Fruit fly (Drosophila melanogaster): Measurements from ENCODE around the gene gzl.

Gene gzl

DNA sequence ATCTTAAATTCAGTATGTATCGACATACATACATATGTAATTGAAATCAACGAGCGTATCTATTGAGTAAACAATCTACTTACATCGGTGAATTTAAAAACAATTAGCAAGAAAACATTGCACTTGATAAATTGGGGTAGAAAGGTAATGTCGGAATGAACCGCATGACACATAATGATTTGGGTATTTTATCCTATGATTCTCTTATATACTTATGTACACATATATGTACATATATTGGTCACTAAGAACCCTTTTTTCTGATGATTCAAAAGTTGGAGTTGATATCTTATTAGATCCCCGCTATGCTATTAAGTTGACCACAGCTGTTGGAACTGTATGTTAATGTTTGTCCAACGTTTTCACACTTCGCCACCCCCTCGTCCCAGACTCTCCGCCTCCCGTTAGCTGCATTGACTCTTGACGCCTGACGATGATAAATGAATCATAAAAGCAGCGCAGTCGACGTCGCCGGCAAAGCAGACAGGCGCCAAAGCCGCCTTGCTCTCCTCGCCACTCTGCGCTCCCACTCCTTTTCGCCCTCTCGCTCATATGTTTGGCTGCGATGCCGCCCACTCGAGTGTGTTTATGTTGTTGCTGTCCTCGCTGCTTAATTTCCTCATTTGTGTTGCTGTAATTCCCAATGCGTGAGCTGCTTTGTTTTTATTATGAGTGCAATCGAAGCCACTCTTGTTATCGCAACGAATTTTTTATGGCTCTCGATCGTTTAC is 29.7 kb upstream of the gzl start (continued):
- TF ChIP-seq ap (GFP tag; IDR thresholded peaks at IDR 0.05) (0 out of 2 replicates have a peak, but pooled peaks have one; percentile 29), otp (GFP tag; IDR thresholded peaks at IDR 0.05) (0 out of 3 replicates have a peak, but pooled peaks have one; percentile 9), CG4820 (GFP tag; optimal IDR thresholded peaks at IDR 0.05) (peak; percentile 45), zfh1 (GFP tag; IDR thresholded peaks at IDR 0.05) (0 out of 3 replicates have a peak, but pooled peaks have one; percentile 44), CG16815 (GFP tag; optimal IDR thresholded peaks at IDR 0.05) (peak; percentile 32), row (GFP tag; IDR thresholded peaks at IDR 0.05) (peak; percentile 44), dmrt99B (tag; optimal IDR thresholded peaks at IDR 0.05) (peak; percentile 70), sc (optimal IDR thresholded peaks at IDR 0.05) (no peak), sc (GFP tag; optimal IDR thresholded peaks at IDR 0.05) (peak; percentile 9), CG30403 (GFP tag; optimal IDR thresholded peaks at IDR 0.05) (peak; percentile 52), CG4854 (GFP tag; optimal IDR thresholded peaks at IDR 0.05) (no peak), pros (GFP tag; optimal IDR thresholded peaks at IDR 0.05) (peak; percentile 45), CG4360 (GFP tag; IDR thresholded peaks at IDR 0.05) (peak; percentile 76)

DNA sequence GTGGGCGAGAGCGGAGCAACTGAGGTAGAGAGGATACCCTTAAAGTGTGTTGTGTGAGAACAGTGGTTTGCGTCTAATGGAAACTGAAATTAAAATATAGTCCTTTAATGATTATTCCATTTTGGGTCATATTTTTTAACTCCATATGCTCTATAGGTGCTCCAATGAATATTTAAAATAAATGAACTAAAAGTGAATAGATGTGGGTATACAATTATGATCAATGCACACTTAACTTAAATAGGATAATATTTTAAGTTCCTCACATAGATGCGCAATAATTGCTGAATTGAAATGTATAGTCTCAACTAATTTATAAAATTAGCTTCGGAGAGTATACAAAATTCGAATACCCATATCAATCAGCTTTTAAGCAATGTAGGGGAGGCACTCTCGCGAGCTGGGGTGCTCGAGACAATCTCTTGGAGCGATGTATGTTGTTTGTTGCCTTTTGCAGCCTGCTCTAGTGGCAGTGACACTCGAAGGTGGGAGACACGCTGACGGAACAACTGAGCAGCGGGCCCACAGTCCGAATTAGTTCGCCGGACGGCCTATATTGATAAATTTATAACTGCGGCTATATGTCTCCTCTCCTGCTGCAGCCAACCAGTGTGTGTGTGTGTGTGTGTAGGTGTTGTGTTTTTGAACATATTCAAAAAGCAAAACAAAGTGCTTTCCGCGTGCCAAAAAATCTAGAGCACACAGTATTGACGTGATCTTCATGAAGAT is 28.9 kb upstream of the gzl start:
- no peak for TF ChIP-seq rib (GFP tag; IDR thresholded peaks at IDR 0.05)
- peak; percentile 52 for TF ChIP-seq CG12299 (tag; optimal IDR thresholded peaks at IDR 0.05)
- TF ChIP-seq CG6689 (GFP tag; IDR thresholded peaks at IDR 0.05), result peak; percentile 84
- TF ChIP-seq schlank (tag; optimal IDR thresholded peaks at IDR 0.05), result peak; percentile 15
- TF ChIP-seq B-H1 (GFP tag; IDR thresholded peaks at IDR 0.05), result peak; percentile 56; the same call in 2 of the 3 replicates
- TF ChIP-seq CG6854 (GFP tag; optimal IDR thresholded peaks at IDR 0.05), result peak; percentile 80
- no peak for TF ChIP-seq zen (tag; optimal IDR thresholded peaks at IDR 0.05)
- TF ChIP-seq Side (GFP tag; optimal IDR thresholded peaks at IDR 0.05), result peak; percentile 41
- TF ChIP-seq croc (GFP tag; conservative IDR thresholded peaks at IDR 0.05), result peak; percentile 44; the same call in 1 of the 3 replicates
- TF ChIP-seq otp (GFP tag; IDR thresholded peaks at IDR 0.05), result peak; percentile 12; the same call in 1 of the 3 replicates
- TF ChIP-seq CG12942 (GFP tag; optimal IDR thresholded peaks at IDR 0.05), result peak; percentile 63
- TF ChIP-seq ind (GFP tag; optimal IDR thresholded peaks at IDR 0.05), result peak; percentile 77
- no peak for TF ChIP-seq CG8478 (optimal IDR thresholded peaks at IDR 0.05)
- no peak for TF ChIP-seq nerfin-1 (tag; optimal IDR thresholded peaks at IDR 0.05)
- TF ChIP-seq pho (GFP tag; optimal IDR thresholded peaks at IDR 0.05), result peak; percentile 56
- TF ChIP-seq oc (tag; optimal IDR thresholded peaks at IDR 0.05), result no peak
- TF ChIP-seq CG8290 (GFP tag; optimal IDR thresholded peaks at IDR 0.05), result peak; percentile 34
- TF ChIP-seq CG8290 (tag; optimal IDR thresholded peaks at IDR 0.05), result no peak
- TF ChIP-seq CG43689 (GFP tag; IDR thresholded peaks at IDR 0.05), result no peak
- peak; percentile 50 for TF ChIP-seq BEAF-32 (GFP tag; optimal IDR thresholded peaks at IDR 0.05)
- no peak for TF ChIP-seq CG10321 (GFP tag; IDR thresholded peaks at IDR 0.05)
- TF ChIP-seq ERR (GFP tag; optimal IDR thresholded peaks at IDR 0.05), result no peak
- no peak for TF ChIP-seq abd-A (tag; optimal IDR thresholded peaks at IDR 0.05)
- no peak for TF ChIP-seq CG11085 (GFP tag; IDR thresholded peaks at IDR 0.05)
- TF ChIP-seq CG7928 (GFP tag; optimal IDR thresholded peaks at IDR 0.05), result peak; percentile 2
- peak in 1 of 2 experiments; percentile 37 for TF ChIP-seq crp (GFP tag; optimal IDR thresholded peaks at IDR 0.05)
- peak; percentile 60 for TF ChIP-seq CG6765 (GFP tag; optimal IDR thresholded peaks at IDR 0.05)
- no peak; the same call in 2 of the 3 replicates for TF ChIP-seq hb (GFP tag; IDR thresholded peaks at IDR 0.05; ENCODE audit: partially characterized antibody)
- no peak for TF ChIP-seq eve (GFP tag; optimal IDR thresholded peaks at IDR 0.05)
- no peak for TF ChIP-seq p53 (GFP tag; optimal IDR thresholded peaks at IDR 0.05)
- no peak for TF ChIP-seq CG31224 (GFP tag; IDR thresholded peaks at IDR 0.05)
- peak; percentile 79 for TF ChIP-seq z (GFP tag; IDR thresholded peaks at IDR 0.05)
- TF ChIP-seq Elba2 (GFP tag; optimal IDR thresholded peaks at IDR 0.05), result no peak
- no peak for TF ChIP-seq CG13287 (GFP tag; IDR thresholded peaks at IDR 0.05; ENCODE audit: partially characterized antibody)
- peak; percentile 84 for TF ChIP-seq bcd (GFP tag; optimal IDR thresholded peaks at IDR 0.05)
- TF ChIP-seq Camta (GFP tag; optimal IDR thresholded peaks at IDR 0.05), result peak; percentile 49
